Worm (Caenorhabditis elegans): Measurements from ENCODE around the gene F07B10.7.

DNA sequence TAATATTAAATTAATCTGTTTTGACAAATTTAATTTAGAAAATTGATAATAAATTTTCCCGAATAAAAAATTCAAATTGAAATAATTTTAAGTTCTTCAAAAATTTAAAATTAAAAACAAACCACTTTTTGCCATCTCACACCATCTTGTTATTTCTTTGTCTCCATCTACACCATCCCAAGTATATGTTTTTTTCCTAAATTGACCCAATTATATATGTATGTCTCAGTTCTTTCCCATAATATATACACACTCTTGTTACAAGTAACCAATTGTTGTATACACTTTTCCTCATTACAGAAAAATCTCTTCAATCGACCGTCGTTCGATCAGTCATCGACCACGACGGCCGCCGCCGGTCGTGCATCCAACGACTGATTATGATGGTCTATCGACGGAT is 21.8 kb upstream of the F07B10.7 start, which contains the start of gene gly-20:
- TF ChIP-seq tbx-11 (GFP tag; IDR thresholded peaks at IDR 0.05), result no peak
- TF ChIP-seq ama-1 (optimal IDR thresholded peaks at IDR 0.05), result no peak
- no peak for TF ChIP-seq B0310.2 (tag; optimal IDR thresholded peaks at IDR 0.05)
- TF ChIP-seq ets-7 (tag; optimal IDR thresholded peaks at IDR 0.05), result no peak
- no peak for TF ChIP-seq hnd-1 (tag; optimal IDR thresholded peaks at IDR 0.05)
- TF ChIP-seq pes-1 (GFP tag; IDR thresholded peaks at IDR 0.05), result no peak
- TF ChIP-seq ceh-13 (GFP tag; optimal IDR thresholded peaks at IDR 0.05), result no peak
